Worm (Caenorhabditis elegans): Measurements from ENCODE around the gene R02E12.12.

DNA sequence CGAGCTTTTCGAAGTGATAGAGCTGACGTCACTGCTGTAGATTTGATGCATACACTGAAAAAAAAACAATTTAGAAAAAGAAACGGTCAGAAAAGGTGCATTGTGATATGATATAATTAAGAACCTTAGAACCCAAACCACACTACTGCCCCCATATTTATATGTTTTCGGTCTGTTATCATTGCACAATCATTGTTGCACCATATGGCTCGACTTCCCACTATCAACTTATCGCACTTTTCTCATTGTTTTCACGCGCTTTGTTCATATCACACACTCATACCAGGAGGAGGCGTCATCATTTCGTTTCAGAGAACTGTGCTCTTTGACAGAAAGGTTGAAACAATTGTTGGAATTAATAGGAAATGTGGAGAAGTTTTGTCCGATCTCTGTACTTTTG is 5.6 kb downstream of the R02E12.12 start:
- TF ChIP-seq C38D4.7 (GFP tag; optimal IDR thresholded peaks at IDR 0.05) (no peak), ceh-30 (tag; optimal IDR thresholded peaks at IDR 0.05) (no peak)

Data from whole organism, late embryonic.